Worm (Caenorhabditis elegans) whole organism, L1 larva: ENCODE measurements around the gene str-28.

ENCODE experiments used
- C16A3.4 ChIP-seq: fragments of 150-350 bp; optimal IDR thresholded peaks from 2 replicates; lab custom pipeline; 2014; ENCODE audit warnings: missing biosample characterization, missing genetic modification characterization
- Y116A8C.19 ChIP-seq: sonication (generic microtip); optimal IDR thresholded peaks from 2 replicates; lab custom pipeline; 2016; ENCODE audit warnings: missing compliant biosample characterization, missing genetic modification characterization, borderline replicate concordance
- aha-1 ChIP-seq: fragments of 150-350 bp; optimal IDR thresholded peaks from 2 replicates; lab custom pipeline; 2014; ENCODE audit warnings: missing biosample characterization, missing genetic modification characterization
- alr-1 ChIP-seq: fragments of 200-800 bp; sonication (Bioruptor generic); optimal IDR thresholded peaks from 2 replicates; lab custom pipeline; 2018; ENCODE audit warnings: borderline replicate concordance, mild to moderate bottlenecking, missing genetic modification characterization, missing compliant biosample characterization
- aly-2 ChIP-seq: fragments of 150-350 bp; optimal IDR thresholded peaks from 2 replicates; lab custom pipeline; 2014; ENCODE audit warnings: missing biosample characterization, missing genetic modification characterization
- blmp-1 ChIP-seq: fragments of 150-350 bp; optimal IDR thresholded peaks from 2 replicates; lab custom pipeline; 2014; ENCODE audit warnings: missing biosample characterization, missing genetic modification characterization
- ceh-82 ChIP-seq, 3 experiments: fragments of 150-350 bp in 1 of 3; sonication (generic microtip) in 2 of 3; optimal IDR thresholded peaks; 2 replicates each; lab custom pipeline; 2014 to 2017; ENCODE audit warnings: missing biosample characterization in 3 of 3, missing genetic modification characterization in 3 of 3
- ceh-88 ChIP-seq: fragments of 200-800 bp; sonication (Bioruptor generic); IDR thresholded peaks from 2 replicates; pipeline ENCODE4 v1.3.6; 2022; ENCODE audit warnings: missing genetic modification characterization, missing compliant biosample characterization
- ceh-90 ChIP-seq: sonication (generic microtip); optimal IDR thresholded peaks from 2 replicates; lab custom pipeline; 2016; ENCODE audit warnings: missing genetic modification characterization, missing compliant biosample characterization
- efl-3 ChIP-seq: fragments of 200-800 bp; sonication (Bioruptor generic); optimal IDR thresholded peaks from 2 replicates; lab custom pipeline; 2018; ENCODE audit warnings: mild to moderate bottlenecking, missing genetic modification characterization, missing compliant biosample characterization
- elt-3 ChIP-seq, 6 experiments: fragments of 150-350 bp in 1 of 6; sonication (generic microtip); optimal IDR thresholded peaks; 2 replicates each; lab custom pipeline; 2017 to 2018; ENCODE audit warnings: missing biosample characterization in 6 of 6, missing genetic modification characterization in 6 of 6, inconsistent platforms in 1 of 6
- ets-5 ChIP-seq: fragments of 200-800 bp; sonication (Bioruptor generic); IDR thresholded peaks from 2 replicates; pipeline ENCODE4 v1.3.6; 2022; ENCODE audit warnings: missing genetic modification characterization, missing compliant biosample characterization
- fkh-4 ChIP-seq: sonication (generic microtip); optimal IDR thresholded peaks from 2 replicates; lab custom pipeline; 2016; ENCODE audit warnings: missing compliant biosample characterization, missing genetic modification characterization, borderline replicate concordance
- fkh-8 ChIP-seq: sonication (generic microtip); optimal IDR thresholded peaks from 2 replicates; lab custom pipeline; 2016; ENCODE audit warnings: mild to moderate bottlenecking, missing genetic modification characterization, missing compliant biosample characterization
- fos-1 ChIP-seq: fragments of 150-350 bp; optimal IDR thresholded peaks from 2 replicates; lab custom pipeline; 2014; ENCODE audit warnings: missing biosample characterization, missing genetic modification characterization
- grh-1 ChIP-seq: fragments of 200-800 bp; sonication (Bioruptor generic); IDR thresholded peaks from 2 replicates; pipeline ENCODE4 v1.3.6; 2022; ENCODE audit warnings: missing genetic modification reagents, missing genetic modification characterization, missing compliant biosample characterization
- hlh-4 ChIP-seq: sonication (generic microtip); optimal IDR thresholded peaks from 2 replicates; lab custom pipeline; 2016; ENCODE audit warnings: mild to moderate bottlenecking, missing genetic modification characterization, missing compliant biosample characterization
- hpl-2 ChIP-seq: fragments of 150-350 bp; optimal IDR thresholded peaks from 2 replicates; lab custom pipeline; 2014; ENCODE audit warnings: missing biosample characterization, missing genetic modification reagents, missing genetic modification characterization
- isw-1 ChIP-seq: fragments of 200-800 bp; sonication (Bioruptor generic); IDR thresholded peaks from 2 replicates; pipeline ENCODE4 v1.3.6; 2022; ENCODE audit warnings: missing genetic modification characterization, missing compliant biosample characterization
- lin-13 ChIP-seq: fragments of 150-350 bp; optimal IDR thresholded peaks from 2 replicates; lab custom pipeline; 2014; ENCODE audit warnings: missing biosample characterization, missing genetic modification reagents, missing genetic modification characterization
- lin-14 ChIP-seq: fragments of 200-800 bp; sonication (Bioruptor generic); optimal IDR thresholded peaks from 2 replicates; lab custom pipeline; 2018; ENCODE audit warnings: mild to moderate bottlenecking, missing genetic modification characterization, moderate library complexity, missing compliant biosample characterization
- lin-15B ChIP-seq: fragments of 150-350 bp; sonication (generic microtip); optimal IDR thresholded peaks from 3 replicates; lab custom pipeline; 2014; ENCODE audit warnings: missing biosample characterization, missing genetic modification characterization
- lir-3 ChIP-seq: sonication (generic microtip); optimal IDR thresholded peaks from 2 replicates; lab custom pipeline; 2016; ENCODE audit warnings: mild to moderate bottlenecking, missing genetic modification characterization, moderate library complexity, missing compliant biosample characterization; ENCODE audit not compliant: poor library complexity
- mdl-1 ChIP-seq, 2 experiments: fragments of 150-350 bp; optimal IDR thresholded peaks; 2 replicates each; lab custom pipeline; 2014 to 2017; ENCODE audit warnings: missing biosample characterization in 2 of 2, missing genetic modification characterization in 2 of 2, inconsistent platforms in 1 of 2
- mef-2 ChIP-seq: fragments of 150-350 bp; optimal IDR thresholded peaks from 2 replicates; lab custom pipeline; 2014; ENCODE audit warnings: missing biosample characterization, missing genetic modification characterization
- nhr-11 ChIP-seq: fragments of 150-350 bp; optimal IDR thresholded peaks from 2 replicates; lab custom pipeline; 2014; ENCODE audit warnings: missing biosample characterization, missing genetic modification characterization
- nhr-19 ChIP-seq: fragments of 200-800 bp; sonication (Bioruptor generic); conservative IDR thresholded peaks from 2 replicates; pipeline ENCODE4 v1.3.6; 2022; ENCODE audit warnings: missing genetic modification characterization, missing compliant biosample characterization
- nhr-20 ChIP-seq: sonication (generic microtip); optimal IDR thresholded peaks from 2 replicates; lab custom pipeline; 2016; ENCODE audit warnings: mild to moderate bottlenecking, missing genetic modification characterization, missing compliant biosample characterization
- nhr-237 ChIP-seq: fragments of 150-350 bp; optimal IDR thresholded peaks from 2 replicates; lab custom pipeline; 2014; ENCODE audit warnings: missing biosample characterization, missing genetic modification characterization
- nhr-28 ChIP-seq: fragments of 150-350 bp; optimal IDR thresholded peaks from 2 replicates; lab custom pipeline; 2014; ENCODE audit warnings: missing biosample characterization, missing genetic modification characterization
- nhr-76 ChIP-seq: sonication (generic microtip); optimal IDR thresholded peaks from 2 replicates; lab custom pipeline; 2017; ENCODE audit warnings: missing biosample characterization, missing genetic modification characterization
- nhr-84 ChIP-seq: sonication (generic microtip); optimal IDR thresholded peaks from 2 replicates; lab custom pipeline; 2017; ENCODE audit warnings: missing biosample characterization, missing genetic modification characterization
- nhr-85 ChIP-seq: sonication (generic microtip); peaks from one replicate; lab custom pipeline; 2016; ENCODE audit warnings: missing genetic modification characterization, inconsistent platforms, missing compliant biosample characterization
- nhr-90 ChIP-seq: sonication (generic microtip); optimal IDR thresholded peaks from 2 replicates; lab custom pipeline; 2016; ENCODE audit warnings: mild to moderate bottlenecking, missing genetic modification characterization, missing compliant biosample characterization; ENCODE audit not compliant: poor library complexity
- pax-3 ChIP-seq: fragments of 200-800 bp; sonication (Bioruptor generic); optimal IDR thresholded peaks from 2 replicates; lab custom pipeline; 2018; ENCODE audit warnings: mild to moderate bottlenecking, missing genetic modification characterization, moderate library complexity, missing compliant biosample characterization
- skn-1 ChIP-seq: fragments of 150-350 bp; optimal IDR thresholded peaks from 2 replicates; lab custom pipeline; 2014; ENCODE audit warnings: missing biosample characterization, missing genetic modification characterization
- snu-23 ChIP-seq: sonication (generic microtip); optimal IDR thresholded peaks from 2 replicates; lab custom pipeline; 2016; ENCODE audit warnings: missing genetic modification characterization, missing compliant biosample characterization
- sox-4 ChIP-seq: sonication (generic microtip); optimal IDR thresholded peaks from 2 replicates; lab custom pipeline; 2016; ENCODE audit warnings: missing genetic modification characterization, missing compliant biosample characterization
- sptf-1 ChIP-seq: fragments of 150-350 bp; optimal IDR thresholded peaks from 2 replicates; lab custom pipeline; 2014; ENCODE audit warnings: missing biosample characterization, missing genetic modification characterization
- swsn-7 ChIP-seq: sonication (generic microtip); optimal IDR thresholded peaks from 2 replicates; lab custom pipeline; 2016; ENCODE audit warnings: missing genetic modification characterization, missing compliant biosample characterization
- tbx-2 ChIP-seq: sonication (generic microtip); optimal IDR thresholded peaks from 2 replicates; lab custom pipeline; 2016; ENCODE audit warnings: missing genetic modification characterization, missing compliant biosample characterization
- tlp-1 ChIP-seq: fragments of 150-350 bp; optimal IDR thresholded peaks from 2 replicates; lab custom pipeline; 2014; ENCODE audit warnings: missing biosample characterization, missing genetic modification characterization
- unc-30 ChIP-seq: sonication (generic microtip); optimal IDR thresholded peaks from 2 replicates; lab custom pipeline; 2017; ENCODE audit warnings: missing biosample characterization, missing genetic modification characterization
- unc-62 ChIP-seq: fragments of 150-350 bp; optimal IDR thresholded peaks from 2 replicates; lab custom pipeline; 2014; ENCODE audit warnings: missing biosample characterization, missing genetic modification reagents, missing genetic modification characterization
- unc-86 ChIP-seq: sonication (generic microtip); optimal IDR thresholded peaks from 2 replicates; lab custom pipeline; 2016; ENCODE audit warnings: missing genetic modification characterization, missing compliant biosample characterization
- unc-98 ChIP-seq: fragments of 200-800 bp; sonication (Bioruptor generic); IDR thresholded peaks from 2 replicates; pipeline ENCODE4 v1.3.6; 2022; ENCODE audit warnings: missing genetic modification characterization, missing compliant biosample characterization
- xbp-1 ChIP-seq: sonication (generic microtip); optimal IDR thresholded peaks from 2 replicates; lab custom pipeline; 2016; ENCODE audit warnings: missing genetic modification characterization, missing compliant biosample characterization
- ztf-11 ChIP-seq, 2 experiments: sonication (generic microtip); optimal IDR thresholded peaks; 2 replicates each; lab custom pipeline; 2016 to 2017; ENCODE audit warnings: missing genetic modification characterization in 2 of 2, missing biosample characterization in 1 of 2, missing compliant biosample characterization in 1 of 2

Gene str-28

DNA sequence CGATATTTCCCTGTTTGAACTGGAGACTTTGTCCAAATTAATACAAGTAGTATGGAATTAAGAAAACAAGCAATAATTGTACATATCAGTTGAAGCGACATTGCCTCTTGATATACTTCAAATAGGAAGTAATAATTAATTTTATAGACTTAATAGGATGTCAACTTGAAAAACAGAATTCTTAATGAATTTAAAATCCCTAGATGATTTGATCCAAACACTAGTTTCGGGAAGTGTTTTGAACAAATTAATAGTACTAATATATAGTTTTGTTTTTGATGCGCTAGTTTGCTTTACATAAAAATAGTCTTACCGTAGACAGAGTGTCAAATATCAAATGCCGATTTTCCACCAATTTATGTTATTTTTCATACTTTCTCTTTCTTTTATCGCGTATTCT lies 5.7 kb upstream of the str-28 start, which contains the start of gene str-190:
Gene str-190, minus strand, starts transcription at position 101 of the 400 bp plus-strand sequence.
- no peak for TF ChIP-seq lin-15B (tag; lab: Kevin White, UChicago)
- TF ChIP-seq pax-3 = no peak
- TF ChIP-seq ceh-90 (tag; lab: Kevin White, UChicago) = no peak
- TF ChIP-seq xbp-1 (tag; lab: Kevin White, UChicago) = no peak
- no peak for TF ChIP-seq Y116A8C.19
- TF ChIP-seq tbx-2 (tag; lab: Kevin White, UChicago) = no peak
- TF ChIP-seq mef-2 = no peak
- TF ChIP-seq isw-1 = no peak
- no peak for TF ChIP-seq ceh-82 (tag; optimal IDR thresholded peaks at IDR 0.05; lab: Kevin White, UChicago)
- TF ChIP-seq nhr-90 (tag; lab: Kevin White, UChicago) = no peak
- no peak for TF ChIP-seq elt-3 (tag; optimal IDR thresholded peaks at IDR 0.05; lab: Kevin White, UChicago)
- TF ChIP-seq fkh-4 (tag; lab: Kevin White, UChicago) = no peak
- TF ChIP-seq unc-86 (tag; lab: Kevin White, UChicago) = no peak
- TF ChIP-seq hpl-2 (GFP tag; lab: Kevin White, UChicago) = no peak
- TF ChIP-seq aly-2 (tag; lab: Kevin White, UChicago) = no peak
- TF ChIP-seq tlp-1 (tag; lab: Kevin White, UChicago) = no peak
- TF ChIP-seq hlh-4 (tag; lab: Kevin White, UChicago) = no peak
- no peak for TF ChIP-seq skn-1 (tag; lab: Kevin White, UChicago)
- TF ChIP-seq swsn-7 (tag; lab: Kevin White, UChicago) = no peak
- TF ChIP-seq, all 84 proteins: peak for 0

DNA sequence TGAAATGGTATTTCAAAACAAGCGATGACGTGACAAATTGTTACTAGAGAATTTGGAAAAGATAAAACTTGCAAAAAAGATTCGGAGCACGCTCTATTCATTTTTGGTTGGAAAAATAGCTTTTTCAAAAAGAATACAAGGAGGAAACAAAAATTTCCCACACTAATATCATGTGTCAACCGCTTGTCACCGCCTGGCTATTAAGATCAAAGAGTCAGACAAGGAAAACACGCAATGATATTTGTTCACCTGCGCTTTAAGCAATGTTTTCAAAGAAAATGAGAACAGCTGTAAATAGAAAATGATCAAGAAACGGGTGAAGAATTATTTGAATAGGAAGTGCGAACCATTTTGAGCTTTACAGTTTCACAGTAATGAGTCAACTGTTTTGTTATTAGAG lies 4.1 kb upstream of the str-28 start, which contains the start of gene srh-125:
Gene srh-125, minus strand, starts transcription at position 101 of the 400 bp plus-strand sequence.
- TF ChIP-seq fkh-8 (tag; lab: Kevin White, UChicago) (peak; percentile 15), nhr-84 (no peak), nhr-237 (tag; lab: Kevin White, UChicago) (no peak), unc-98 (GFP tag; lab: Robert Waterston, UW) (no peak), isw-1 (no peak), unc-62 (GFP tag; lab: Kevin White, UChicago) (no peak), hlh-4 (tag; lab: Kevin White, UChicago) (peak; percentile 63), fos-1 (no peak), lin-13 (GFP tag; lab: Kevin White, UChicago) (no peak), unc-30 (tag; lab: Kevin White, UChicago) (no peak), alr-1 (tag; lab: Kevin White, UChicago) (no peak), aly-2 (tag; lab: Kevin White, UChicago) (no peak)

DNA sequence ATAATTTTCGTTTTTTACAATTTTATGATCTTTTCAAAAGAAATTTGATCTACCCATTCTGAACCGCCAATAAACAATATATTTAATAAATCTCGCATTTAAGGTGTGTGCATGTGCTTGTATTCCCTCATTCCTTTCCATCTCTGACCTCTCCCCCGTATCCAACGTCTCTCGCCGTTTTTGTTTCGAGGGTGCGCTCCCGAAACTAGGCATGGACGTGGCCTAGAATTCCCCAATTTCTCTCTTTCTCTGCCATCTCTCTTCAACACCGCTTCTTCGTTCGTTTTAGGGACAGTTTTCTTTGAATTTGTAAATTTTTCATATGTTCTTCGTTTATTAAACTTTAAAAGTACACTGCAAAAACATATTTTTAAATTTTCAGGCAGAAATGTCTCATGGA lies 7.2 kb downstream of the str-28 start, which contains the start of gene F25E5.1:
Gene F25E5.1, plus strand, starts transcription at position 376 of the 400 bp plus-strand sequence.
- peak; percentile 87 for TF ChIP-seq nhr-85
- TF ChIP-seq aha-1 (tag; lab: Kevin White, UChicago) = no peak
- TF ChIP-seq ceh-88 (GFP tag; lab: Robert Waterston, UW) = no peak
- peak; percentile 86 for TF ChIP-seq lir-3 (tag; lab: Kevin White, UChicago)
- TF ChIP-seq nhr-76 (tag; lab: Kevin White, UChicago) = no peak
- TF ChIP-seq sptf-1 (tag; lab: Kevin White, UChicago) = no peak
- TF ChIP-seq unc-98 (GFP tag; lab: Robert Waterston, UW) = peak; percentile 61
- peak; percentile 30 for TF ChIP-seq fkh-4 (tag; lab: Kevin White, UChicago)
- TF ChIP-seq ztf-11 (tag; optimal IDR thresholded peaks at IDR 0.05; lab: Kevin White, UChicago) = peak in 1 of 2 experiments; percentile 72
- TF ChIP-seq unc-62 (GFP tag; lab: Kevin White, UChicago) = no peak
- peak; percentile 77 for TF ChIP-seq ceh-90 (tag; lab: Kevin White, UChicago)
- TF ChIP-seq lin-14 (GFP tag; lab: Kevin White, UChicago) = peak; percentile 93
- TF ChIP-seq sox-4 = peak; percentile 38
- TF ChIP-seq Y116A8C.19 = no peak
- TF ChIP-seq aly-2 (tag; lab: Kevin White, UChicago) = no peak
- TF ChIP-seq blmp-1 (tag; lab: Kevin White, UChicago) = peak; percentile 37
- no peak for TF ChIP-seq nhr-28 (tag; lab: Kevin White, UChicago)
- peak; percentile 76 for TF ChIP-seq snu-23 (GFP tag; lab: Kevin White, UChicago)
- TF ChIP-seq mdl-1 (tag; optimal IDR thresholded peaks at IDR 0.05; lab: Kevin White, UChicago) = peak in 1 of 2 experiments; percentile 58
- TF ChIP-seq unc-30 (tag; lab: Kevin White, UChicago) = no peak
- TF ChIP-seq ets-5 (GFP tag; lab: Robert Waterston, UW) = no peak
- no peak for TF ChIP-seq efl-3 (GFP tag; lab: Kevin White, UChicago)
- no peak for TF ChIP-seq tlp-1 (tag; lab: Kevin White, UChicago)
- TF ChIP-seq nhr-20 = peak; percentile 71
- peak; percentile 70 for TF ChIP-seq nhr-19 (GFP tag; lab: Robert Waterston, UW)
- TF ChIP-seq C16A3.4 = peak; percentile 29
- no peak for TF ChIP-seq mef-2
- TF ChIP-seq grh-1 (GFP tag; lab: Robert Waterston, UW) = no peak
- TF ChIP-seq nhr-90 (tag; lab: Kevin White, UChicago) = peak; percentile 61
- TF ChIP-seq nhr-11 (tag; lab: Kevin White, UChicago) = no peak
